Worm (Caenorhabditis elegans) whole organism, young adult: ENCODE results near the gene F13A2.10.

Source experiments
- D2030.7 ChIP-seq: fragments of 200-800 bp; sonication (Bioruptor generic); IDR thresholded peaks from 2 replicates; pipeline ENCODE4 v1.3.6; 2022; ENCODE audit warnings: missing genetic modification reagents, missing genetic modification characterization, missing compliant biosample characterization
- Y67H2A.10 ChIP-seq: fragments of 200-800 bp; sonication (Bioruptor generic); conservative IDR thresholded peaks from 2 replicates; pipeline ENCODE4 v1.3.6; 2022; ENCODE audit warnings: missing genetic modification reagents, missing genetic modification characterization, missing compliant biosample characterization
- attf-5 ChIP-seq: fragments of 200-800 bp; sonication (Bioruptor generic); optimal IDR thresholded peaks from 2 replicates; lab custom pipeline; 2018; ENCODE audit warnings: mild to moderate bottlenecking, missing genetic modification characterization, missing compliant biosample characterization
- egrh-3 ChIP-seq: fragments of 200-800 bp; sonication (Bioruptor generic); IDR thresholded peaks from 2 replicates; pipeline ENCODE4 v1.3.6; 2022; ENCODE audit warnings: missing genetic modification reagents, missing genetic modification characterization, missing compliant biosample characterization
- him-1 ChIP-seq: sonication (generic microtip); optimal IDR thresholded peaks from 2 replicates; lab custom pipeline; 2016; ENCODE audit warnings: missing genotype, missing genetic modification reagents, missing genetic modification characterization, missing compliant biosample characterization
- hmg-20 ChIP-seq: fragments of 200-800 bp; sonication (Bioruptor generic); IDR thresholded peaks from 2 replicates; pipeline ENCODE4 v1.3.6; 2022; ENCODE audit warnings: missing genetic modification reagents, missing genetic modification characterization, missing compliant biosample characterization
- lin-35 ChIP-seq, 3 experiments: fragments of 150-350 bp in 2 of 3; sonication (generic microtip) in 1 of 3; optimal IDR thresholded peaks; 2 replicates each; lab custom pipeline; 2014 to 2018; ENCODE audit warnings: missing biosample characterization in 3 of 3, missing genetic modification characterization in 3 of 3, missing genetic modification reagents in 3 of 3
- madf-6 ChIP-seq: fragments of 200-800 bp; sonication (Bioruptor generic); IDR thresholded peaks from 2 replicates; pipeline ENCODE4 v1.3.6; 2022; ENCODE audit warnings: missing genetic modification reagents, missing genetic modification characterization, missing compliant biosample characterization
- pha-4 ChIP-seq: fragments of 150-350 bp; sonication (generic microtip); optimal IDR thresholded peaks from 2 replicates; lab custom pipeline; 2014; ENCODE audit warnings: missing biosample characterization, missing genetic modification reagents, missing genetic modification characterization
- somi-1 ChIP-seq: fragments of 200-800 bp; sonication (Bioruptor generic); optimal IDR thresholded peaks from 2 replicates; lab custom pipeline; 2018; ENCODE audit warnings: mild to moderate bottlenecking, missing genetic modification characterization, missing compliant biosample characterization
- unc-62 ChIP-seq: fragments of 150-350 bp; optimal IDR thresholded peaks from 2 replicates; lab custom pipeline; 2014; ENCODE audit warnings: missing biosample characterization, missing genetic modification reagents, missing genetic modification characterization
- ztf-28 ChIP-seq: fragments of 200-800 bp; sonication (Bioruptor generic); IDR thresholded peaks from 2 replicates; pipeline ENCODE4 v1.3.6; 2022; ENCODE audit warnings: missing genetic modification reagents, missing genetic modification characterization, missing compliant biosample characterization

DNA sequence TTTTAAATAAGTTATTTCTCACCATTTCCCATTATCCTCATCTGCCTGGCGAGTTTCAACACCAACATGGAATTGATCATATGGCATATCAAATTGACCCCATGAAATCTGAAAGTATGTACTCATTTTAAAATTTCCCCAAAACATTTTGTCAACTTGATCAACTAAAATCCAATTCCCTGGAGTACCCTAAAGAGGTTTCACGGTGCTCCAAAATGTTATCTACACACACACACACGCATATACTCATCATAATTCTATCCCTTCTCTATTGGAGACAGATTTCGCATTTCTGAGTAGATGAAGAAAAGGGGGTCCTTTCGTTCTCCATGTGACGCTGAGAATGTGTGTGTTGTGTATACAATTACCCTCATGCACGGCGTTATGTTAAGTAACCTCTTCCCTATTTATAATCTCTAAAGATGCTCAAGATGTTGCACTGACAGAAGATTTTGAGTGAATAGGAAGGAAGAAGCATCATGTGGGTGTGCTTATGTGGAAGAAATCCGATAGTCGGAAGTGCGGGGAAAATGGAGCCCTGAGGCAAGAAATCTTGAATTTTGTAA, 29.9 kb downstream of the F13A2.10 start:
- TF ChIP-seq somi-1 (GFP tag; lab: Kevin White, UChicago) (no peak), him-1 (tag; lab: Kevin White, UChicago) (no peak), pha-4 (tag; lab: Kevin White, UChicago) (no peak), unc-62 (no peak), D2030.7 (GFP tag; lab: Robert Waterston, UW) (no peak), attf-5 (GFP tag; lab: Kevin White, UChicago) (no peak), ztf-28 (GFP tag; lab: Robert Waterston, UW) (no peak), lin-35 (GFP tag; optimal IDR thresholded peaks at IDR 0.05; lab: Kevin White, UChicago) (no peak), Y67H2A.10 (GFP tag; lab: Robert Waterston, UW) (no peak), egrh-3 (GFP tag; lab: Robert Waterston, UW) (no peak), hmg-20 (GFP tag; lab: Robert Waterston, UW) (no peak), madf-6 (GFP tag; lab: Robert Waterston, UW) (no peak)
